Worm (Caenorhabditis elegans): ENCODE results near the gene F15G9.2.

ce11 chrX:9674799-9675198 lies 38.7 kb downstream of the F15G9.2 start, which contains the start of gene C43C3.4:
- no peak for TF ChIP-seq unc-62 (GFP tag; optimal IDR thresholded peaks at IDR 0.05)
- no peak for TF ChIP-seq R02D3.7 (tag; optimal IDR thresholded peaks at IDR 0.05)
- no peak for TF ChIP-seq C34F6.9 (tag; optimal IDR thresholded peaks at IDR 0.05)
- no peak for TF ChIP-seq lin-11 (tag; optimal IDR thresholded peaks at IDR 0.05)
- no peak for TF ChIP-seq lsy-2 (tag; optimal IDR thresholded peaks at IDR 0.05)
- TF ChIP-seq sma-9 (GFP tag; optimal IDR thresholded peaks at IDR 0.05), result no peak
- TF ChIP-seq sma-9 (tag; optimal IDR thresholded peaks at IDR 0.05), result no peak
- TF ChIP-seq crh-2 (tag; optimal IDR thresholded peaks at IDR 0.05), result no peak

Data from whole organism, L2 larva.